Worm (Caenorhabditis elegans): ENCODE results near the gene mfsd-10.

The mfsd-10 gene

ce11 chrX:17374534-17374933 lies 6.1 kb upstream of the mfsd-10 start, which contains the start of gene F10D7.3:
TSS of gene F10D7.3 (minus strand) at chrX:17374634.
- no peak for TF ChIP-seq tag-97 (GFP tag; IDR thresholded peaks at IDR 0.05)
- TF ChIP-seq egl-27 (tag; optimal IDR thresholded peaks at IDR 0.05), result no peak
- no peak for TF ChIP-seq nhr-11 (tag; optimal IDR thresholded peaks at IDR 0.05)
- TF ChIP-seq unc-39 (tag; optimal IDR thresholded peaks at IDR 0.05), result no peak
- TF ChIP-seq lir-3 (tag; optimal IDR thresholded peaks at IDR 0.05), result no peak
- no peak for TF ChIP-seq skn-1 (tag; optimal IDR thresholded peaks at IDR 0.05)
- TF ChIP-seq daf-8 (GFP tag; IDR thresholded peaks at IDR 0.05), result no peak
- TF ChIP-seq dmd-8 (GFP tag; IDR thresholded peaks at IDR 0.05), result no peak
- TF ChIP-seq fkh-10 (GFP tag; optimal IDR thresholded peaks at IDR 0.05), result no peak
- TF ChIP-seq nhr-25 (tag; optimal IDR thresholded peaks at IDR 0.05; ENCODE audit: borderline replicate concordance, insufficient read depth), result no peak
- no peak for TF ChIP-seq vab-7 (GFP tag; IDR thresholded peaks at IDR 0.05)
- no peak for TF ChIP-seq madf-9 (GFP tag; conservative IDR thresholded peaks at IDR 0.05)
- no peak for TF ChIP-seq mxl-3 (GFP tag; optimal IDR thresholded peaks at IDR 0.05)
- TF ChIP-seq nhr-111 (GFP tag; optimal IDR thresholded peaks at IDR 0.05), result no peak

DNA sequence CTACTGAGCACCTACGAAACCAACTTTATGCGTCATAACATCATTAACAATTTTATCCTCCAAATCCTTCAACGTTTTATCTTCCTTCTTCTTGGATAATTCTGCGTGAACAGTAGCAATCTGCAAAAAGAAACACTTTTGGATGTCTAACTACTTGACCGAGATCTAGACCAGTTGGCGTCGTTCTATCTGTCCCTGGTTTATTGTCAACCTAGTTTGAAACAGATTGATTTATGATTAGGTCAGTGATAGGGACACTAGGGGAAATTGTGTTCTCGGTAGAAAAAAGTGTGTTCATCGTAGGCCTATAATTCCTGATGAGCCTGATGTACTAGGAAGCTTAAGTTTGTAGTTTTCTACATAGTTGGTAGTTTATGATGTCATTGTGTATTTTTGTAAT lies 5.5 kb upstream of the mfsd-10 start:
- TF ChIP-seq arid-1 (GFP tag; conservative IDR thresholded peaks at IDR 0.05) (no peak), skn-1 (tag; optimal IDR thresholded peaks at IDR 0.05) (no peak), nhr-28 (tag; optimal IDR thresholded peaks at IDR 0.05) (peak; percentile 25), unc-62 (GFP tag; optimal IDR thresholded peaks at IDR 0.05 in 1 of 2) (peak in 1 of 2 experiments; percentile 98), unc-62 (tag; optimal IDR thresholded peaks at IDR 0.05) (no peak), nhr-6 (tag; optimal IDR thresholded peaks at IDR 0.05) (no peak)

ce11 chrX:17369514-17369913 lies 1.1 kb upstream of the mfsd-10 start:
- TF ChIP-seq unc-130 (GFP tag; optimal IDR thresholded peaks at IDR 0.05) (no peak), hlh-11 (tag; optimal IDR thresholded peaks at IDR 0.05) (peak; percentile 23), hlh-30 (tag; optimal IDR thresholded peaks at IDR 0.05; ENCODE audit: insufficient read depth) (no peak), unc-62 (GFP tag; optimal IDR thresholded peaks at IDR 0.05 in 1 of 2) (peak in 1 of 2 experiments; percentile 84), unc-62 (tag; optimal IDR thresholded peaks at IDR 0.05) (no peak), mep-1 (tag; optimal IDR thresholded peaks at IDR 0.05) (peak; percentile 28), mdl-1 (tag; optimal IDR thresholded peaks at IDR 0.05) (peak in 1 of 2 experiments; percentile 13), fos-1 (tag; optimal IDR thresholded peaks at IDR 0.05) (no peak), F26F4.8 (GFP tag; conservative IDR thresholded peaks at IDR 0.05) (no peak), hmg-1.1 (GFP tag; IDR thresholded peaks at IDR 0.05) (0 out of 2 replicates have a peak, but pooled peaks have one; percentile 17), lir-3 (tag; optimal IDR thresholded peaks at IDR 0.05) (no peak)

ce11 chrX:17363491-17363890 lies 5.0 kb downstream of the mfsd-10 start:
- TF ChIP-seq madf-5 (GFP tag; IDR thresholded peaks at IDR 0.05) (0 out of 4 replicates have a peak, but pooled peaks of 1 of the 2 experiments have one; percentile 54), ceh-62 (tag; optimal IDR thresholded peaks at IDR 0.05) (no peak), spr-1 (tag; optimal IDR thresholded peaks at IDR 0.05) (no peak), madf-9 (GFP tag; conservative IDR thresholded peaks at IDR 0.05) (no peak), aha-1 (tag) (peak; percentile 53), ZK546.5 (tag; optimal IDR thresholded peaks at IDR 0.05) (no peak)

DNA sequence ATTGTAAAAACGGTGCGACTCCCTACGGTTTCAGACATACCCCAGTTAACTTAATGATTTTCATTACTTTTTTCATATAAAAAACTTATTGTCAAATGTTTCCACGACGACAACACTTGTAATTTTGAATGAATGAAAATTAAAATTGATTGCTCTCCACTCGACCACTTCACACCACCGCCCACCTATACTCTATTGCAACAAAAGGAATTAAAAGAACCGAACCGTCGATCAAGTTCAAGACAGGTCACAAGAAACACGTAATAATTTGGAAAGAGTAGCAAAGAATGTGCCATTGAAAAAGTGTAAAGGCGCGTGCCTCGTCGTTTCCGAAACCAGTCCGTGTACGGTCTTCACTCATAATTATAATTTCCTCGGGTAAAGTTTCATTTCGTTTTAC lies 5.9 kb downstream of the mfsd-10 start, which contains the start of gene F10D7.11:
Gene F10D7.11, plus strand, starts transcription at position 301 of the 400 bp plus-strand sequence.
- TF ChIP-seq arid-1 (GFP tag; conservative IDR thresholded peaks at IDR 0.05) (no peak), skn-1 (tag; optimal IDR thresholded peaks at IDR 0.05) (no peak), mep-1 (tag; optimal IDR thresholded peaks at IDR 0.05) (no peak), zfp-3 (GFP tag; conservative IDR thresholded peaks at IDR 0.05) (no peak), ztf-7 (tag; optimal IDR thresholded peaks at IDR 0.05) (no peak), hif-1 (tag; optimal IDR thresholded peaks at IDR 0.05) (no peak), ceh-32 (tag; optimal IDR thresholded peaks at IDR 0.05; ENCODE audit: poor library complexity) (no peak), zfp-2 (tag; optimal IDR thresholded peaks at IDR 0.05) (no peak)
